Fruit fly (Drosophila melanogaster): ENCODE results near the gene Pfrx.

Gene Pfrx

dm6 chrX:19495611-19496583, 592 bp downstream of the Pfrx start (continued):
- TF ChIP-seq Adf1 (GFP tag; IDR thresholded peaks at IDR 0.05): peak; percentile 29; the same call in 1 of the 2 replicates
- TF ChIP-seq az2 (GFP tag; optimal IDR thresholded peaks at IDR 0.05): peak; percentile 35
- peak; percentile 42 for TF ChIP-seq CG10366 (GFP tag; IDR thresholded peaks at IDR 0.05)
- no peak for TF ChIP-seq CG10267 (tag; optimal IDR thresholded peaks at IDR 0.05)
- TF ChIP-seq Gug (GFP tag; IDR thresholded peaks at IDR 0.05): peak; percentile 45; the same call in 2 of the 4 replicates
- peak; percentile 56 for TF ChIP-seq nmo (GFP tag; optimal IDR thresholded peaks at IDR 0.05)
- peak; percentile 49 for TF ChIP-seq klu (GFP tag; IDR thresholded peaks at IDR 0.05)
- peak; percentile 57 for TF ChIP-seq CG9609 (GFP tag; optimal IDR thresholded peaks at IDR 0.05)
- no peak for TF ChIP-seq Deaf1 (tag; optimal IDR thresholded peaks at IDR 0.05)
- TF ChIP-seq ems (GFP tag; optimal IDR thresholded peaks at IDR 0.05): peak; percentile 16
- TF ChIP-seq CG2120 (GFP tag; optimal IDR thresholded peaks at IDR 0.05): peak; percentile 78
- no peak for TF ChIP-seq ase (GFP tag; IDR thresholded peaks at IDR 0.05)
- TF ChIP-seq lmd (GFP tag; IDR thresholded peaks at IDR 0.05): peak; percentile 68
- TF ChIP-seq CG8478 (optimal IDR thresholded peaks at IDR 0.05): peak; percentile 94
- peak; percentile 40 for TF ChIP-seq tin (GFP tag; optimal IDR thresholded peaks at IDR 0.05)
- TF ChIP-seq nerfin-2 (GFP tag; IDR thresholded peaks at IDR 0.05; ENCODE audit: partially characterized antibody): no peak
- no peak for TF ChIP-seq CG12104 (GFP tag; optimal IDR thresholded peaks at IDR 0.05)
- TF ChIP-seq CG10321 (GFP tag; IDR thresholded peaks at IDR 0.05): peak; percentile 65
- peak; percentile 77 for TF ChIP-seq crol (GFP tag; IDR thresholded peaks at IDR 0.05)
- peak; percentile 36 for TF ChIP-seq H2.0 (GFP tag; IDR thresholded peaks at IDR 0.05)
- peak; percentile 51 for TF ChIP-seq dm (GFP tag; optimal IDR thresholded peaks at IDR 0.05)
- TF ChIP-seq CG9876 (GFP tag; optimal IDR thresholded peaks at IDR 0.05): no peak
- TF ChIP-seq bowl (GFP tag; IDR thresholded peaks at IDR 0.05): peak; percentile 45; the same call in 1 of the 2 replicates
- TF ChIP-seq CG2678 (tag; optimal IDR thresholded peaks at IDR 0.05): peak; percentile 78
- peak; percentile 22 for TF ChIP-seq CG12391 (tag; optimal IDR thresholded peaks at IDR 0.05)
- peak; percentile 25 for TF ChIP-seq CG12744 (GFP tag; optimal IDR thresholded peaks at IDR 0.05)
- peak; percentile 22 for TF ChIP-seq Chrac-16 (GFP tag; optimal IDR thresholded peaks at IDR 0.05)
- TF ChIP-seq jumu (GFP tag; optimal IDR thresholded peaks at IDR 0.05): peak; percentile 52
- TF ChIP-seq CG10274 (GFP tag; optimal IDR thresholded peaks at IDR 0.05): peak; percentile 37
- TF ChIP-seq bab2 (GFP tag; optimal IDR thresholded peaks at IDR 0.05): peak; percentile 30
- TF ChIP-seq tna (GFP tag; IDR thresholded peaks at IDR 0.05; ENCODE audit: partially characterized antibody): no peak
- peak; percentile 29 for TF ChIP-seq cato (GFP tag; optimal IDR thresholded peaks at IDR 0.05; ENCODE audit: borderline replicate concordance)
- TF ChIP-seq ERR (GFP tag; optimal IDR thresholded peaks at IDR 0.05): peak; percentile 42
- peak; percentile 58 for TF ChIP-seq CG30403 (GFP tag; optimal IDR thresholded peaks at IDR 0.05)
- no peak for TF ChIP-seq sqz (GFP tag; optimal IDR thresholded peaks at IDR 0.05)
- TF ChIP-seq NK7.1 (GFP tag; optimal IDR thresholded peaks at IDR 0.05): peak; percentile 59
- peak; percentile 68 for TF ChIP-seq CoRest (tag; optimal IDR thresholded peaks at IDR 0.05)
- TF ChIP-seq CG13296 (GFP tag; optimal IDR thresholded peaks at IDR 0.05): peak; percentile 59
- TF ChIP-seq dmrt99B (tag; optimal IDR thresholded peaks at IDR 0.05): peak; percentile 71
- TF ChIP-seq CG32532 (GFP tag; IDR thresholded peaks at IDR 0.05): peak; percentile 94
- TF ChIP-seq CG11456 (GFP tag; IDR thresholded peaks at IDR 0.05): peak; percentile 79
- no peak for TF ChIP-seq sima (GFP tag; optimal IDR thresholded peaks at IDR 0.05)
- peak; percentile 39 for TF ChIP-seq CG15514 (GFP tag; optimal IDR thresholded peaks at IDR 0.05)
- TF ChIP-seq Dip3 (GFP tag; optimal IDR thresholded peaks at IDR 0.05): peak; percentile 60
- TF ChIP-seq pfk (GFP tag; optimal IDR thresholded peaks at IDR 0.05): no peak
- peak; percentile 41 for TF ChIP-seq phol (tag; optimal IDR thresholded peaks at IDR 0.05)
- peak; percentile 42 for TF ChIP-seq kay (GFP tag; optimal IDR thresholded peaks at IDR 0.05)
- TF ChIP-seq CG7786 (GFP tag; optimal IDR thresholded peaks at IDR 0.05): peak; percentile 63
- TF ChIP-seq fd3F (GFP tag; optimal IDR thresholded peaks at IDR 0.05): peak; percentile 45
